Fruit fly (Drosophila melanogaster) whole organism, pupa: Measurements from ENCODE around the gene Or65a.

Source experiments
- CG9948 ChIP-seq: fragments of 200-800 bp; sonication (Bioruptor generic); optimal IDR thresholded peaks from 2 replicates; lab custom pipeline; 2018; ENCODE audit warnings: missing biosample characterization, mild to moderate bottlenecking, missing genetic modification characterization, moderate library complexity
- D1 ChIP-seq: fragments of 200-800 bp; sonication (Bioruptor generic); optimal IDR thresholded peaks from 2 replicates; lab custom pipeline; 2018; ENCODE audit warnings: missing biosample characterization, mild to moderate bottlenecking, missing genetic modification characterization, moderate library complexity
- EcR ChIP-seq: fragments of 200-800 bp; sonication (Bioruptor generic); optimal IDR thresholded peaks from 3 replicates; lab custom pipeline; 2019; ENCODE audit warnings: missing biosample characterization, missing genetic modification characterization, mild to moderate bottlenecking, moderate library complexity, missing genetic modification reagents
- Ets98B ChIP-seq: fragments of 200-800 bp; sonication (Bioruptor generic); IDR thresholded peaks from 2 replicates; pipeline ENCODE4 v1.3.6; 2022; ENCODE audit warnings: missing biosample characterization, missing genetic modification characterization
- Snoo ChIP-seq: fragments of 200-800 bp; sonication (Bioruptor generic); optimal IDR thresholded peaks from 3 replicates; lab custom pipeline; 2017; ENCODE audit warnings: missing biosample characterization, mild to moderate bottlenecking, missing genetic modification characterization, inconsistent platforms
- fd96Ca ChIP-seq: fragments of 200-800 bp; sonication (Bioruptor generic); IDR thresholded peaks from 3 replicates; pipeline ENCODE4 v1.3.6; 2022; ENCODE audit warnings: missing biosample characterization, missing genetic modification characterization
- rn ChIP-seq: fragments of 200-800 bp; sonication (Bioruptor generic); IDR thresholded peaks from 2 replicates; pipeline ENCODE4 v1.3.6; 2022; ENCODE audit warnings: missing biosample characterization, missing genetic modification characterization

dm6 chr3L:6317494-6317893 lies 2.9 kb upstream of the Or65a start:
- TF ChIP-seq fd96Ca (GFP tag; lab: Robert Waterston, UW) (0 out of 3 replicates have a peak, but pooled peaks have one; percentile 23), EcR (no peak), D1 (tag; lab: Kevin White, UChicago) (no peak), CG9948 (tag; lab: Kevin White, UChicago) (no peak), rn (GFP tag; lab: Robert Waterston, UW) (no peak), Ets98B (GFP tag; lab: Robert Waterston, UW) (no peak; the same call in 1 of the 2 replicates), Snoo (tag; lab: Kevin White, UChicago) (no peak)
